Worm (Caenorhabditis elegans): ENCODE measurements around the gene cchl-1.

DNA sequence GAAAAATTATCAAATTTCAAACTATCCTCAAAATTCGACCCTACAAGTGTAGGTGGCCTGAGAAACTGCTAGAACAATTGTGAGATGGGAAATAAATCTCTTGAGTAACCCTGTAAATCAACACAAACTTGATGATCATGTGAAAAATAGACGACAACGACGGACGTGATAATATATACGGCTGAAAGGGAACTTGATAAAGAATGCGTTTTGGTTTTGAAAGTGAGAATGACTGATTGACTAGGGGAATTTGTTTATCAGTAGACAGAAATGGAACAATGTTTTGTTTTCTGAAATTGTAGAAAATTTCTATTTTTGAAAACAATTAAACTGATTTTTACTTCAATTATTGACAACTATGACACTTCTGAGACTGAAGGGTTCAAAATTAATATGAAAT lies 42.7 kb downstream of the cchl-1 start:
- TF ChIP-seq ama-1 (optimal IDR thresholded peaks at IDR 0.05) (no peak), sea-1 (GFP tag; conservative IDR thresholded peaks at IDR 0.05) (no peak), tra-4 (tag; optimal IDR thresholded peaks at IDR 0.05) (no peak)

Data from whole organism, early embryonic.